Worm (Caenorhabditis elegans) whole organism, midembryonic: Measurements from ENCODE around the gene anoh-2.

Experiments used
- T22C8.4 ChIP-seq: fragments of 200-800 bp; sonication (Bioruptor generic); IDR thresholded peaks from 2 replicates; pipeline ENCODE4 v1.3.6; 2022; ENCODE audit warnings: missing genetic modification characterization, missing compliant biosample characterization
- cog-1 ChIP-seq: sonication (generic microtip); optimal IDR thresholded peaks from 2 replicates; lab custom pipeline; 2016; ENCODE audit warnings: missing genetic modification characterization, missing compliant biosample characterization
- flt-1 ChIP-seq: fragments of 200-800 bp; sonication (Bioruptor generic); IDR thresholded peaks from 2 replicates; pipeline ENCODE4 v1.3.6; 2022; ENCODE audit warnings: missing genetic modification characterization, missing compliant biosample characterization
- klf-2 ChIP-seq: fragments of 200-800 bp; sonication (Bioruptor generic); conservative IDR thresholded peaks from 2 replicates; pipeline ENCODE4 v1.3.6; 2022; ENCODE audit warnings: missing genetic modification reagents, missing genetic modification characterization, missing compliant biosample characterization
- med-1 ChIP-seq: sonication (generic microtip); optimal IDR thresholded peaks from 2 replicates; lab custom pipeline; 2017; ENCODE audit warnings: missing genetic modification characterization, mild to moderate bottlenecking, missing compliant biosample characterization, antibody characterized with exemption, missing genetic modification reagents; ENCODE audit not compliant: insufficient read depth
- ref-1 ChIP-seq: fragments of 200-800 bp; sonication (Bioruptor generic); conservative IDR thresholded peaks from 2 replicates; pipeline ENCODE4 v1.3.6; 2022; ENCODE audit warnings: missing genetic modification reagents, missing genetic modification characterization, missing compliant biosample characterization
- tab-1 ChIP-seq: fragments of 200-800 bp; sonication (Bioruptor generic); IDR thresholded peaks from 2 replicates; pipeline ENCODE4 v1.3.6; 2022; ENCODE audit warnings: missing genetic modification characterization, missing compliant biosample characterization
- ztf-23 ChIP-seq: fragments of 200-800 bp; sonication (Bioruptor generic); IDR thresholded peaks from 2 replicates; pipeline ENCODE4 v1.3.6; 2022; ENCODE audit warnings: missing genetic modification reagents, missing genetic modification characterization, missing compliant biosample characterization
- ztf-29 ChIP-seq: fragments of 200-800 bp; sonication (Bioruptor generic); IDR thresholded peaks from 2 replicates; pipeline ENCODE4 v1.3.6; 2022; ENCODE audit warnings: missing genetic modification reagents, missing genetic modification characterization, missing compliant biosample characterization

anoh-2 gene

ce11 chrIV:14658054-14658631 lies at the start of gene anoh-2:
anoh-2 (plus strand) TSS chrIV:14658308.
- TF ChIP-seq flt-1 (GFP tag; lab: Robert Waterston, UW): no peak
- TF ChIP-seq T22C8.4 (GFP tag; lab: Robert Waterston, UW): no peak
- no peak for TF ChIP-seq ztf-23
- TF ChIP-seq tab-1 (GFP tag; lab: Robert Waterston, UW): no peak
- TF ChIP-seq ztf-29: no peak
- TF ChIP-seq ref-1 (GFP tag; lab: Robert Waterston, UW): no peak
- no peak for TF ChIP-seq klf-2 (GFP tag; lab: Robert Waterston, UW)
- TF ChIP-seq med-1 (GFP tag; lab: Kevin White, UChicago): no peak
- TF ChIP-seq cog-1 (tag; lab: Kevin White, UChicago): no peak

ce11 chrIV:14608605-14609004 lies 49.5 kb upstream of the anoh-2 start:
- TF ChIP-seq ztf-23 (no peak), med-1 (GFP tag; lab: Kevin White, UChicago) (no peak), flt-1 (GFP tag; lab: Robert Waterston, UW) (no peak), klf-2 (GFP tag; lab: Robert Waterston, UW) (no peak), ref-1 (GFP tag; lab: Robert Waterston, UW) (no peak), tab-1 (GFP tag; lab: Robert Waterston, UW) (no peak), T22C8.4 (GFP tag; lab: Robert Waterston, UW) (no peak), ztf-29 (no peak), cog-1 (tag; lab: Kevin White, UChicago) (no peak)

- TF ChIP-seq klf-2 (GFP tag; lab: Robert Waterston, UW) (no peak), cog-1 (tag; lab: Kevin White, UChicago) (no peak), ztf-23 (no peak), T22C8.4 (GFP tag; lab: Robert Waterston, UW) (no peak), med-1 (GFP tag; lab: Kevin White, UChicago) (no peak), flt-1 (GFP tag; lab: Robert Waterston, UW) (no peak), ref-1 (GFP tag; lab: Robert Waterston, UW) (no peak)
Observed at ce11 chrIV:14609774-14610173, 48.3 kb upstream of the anoh-2 start.

ce11 chrIV:14610942-14611724 lies 47.0 kb upstream of the anoh-2 start:
- TF ChIP-seq ztf-23 (no peak), ztf-29 (no peak), cog-1 (tag; lab: Kevin White, UChicago) (no peak), med-1 (GFP tag; lab: Kevin White, UChicago) (no peak), klf-2 (GFP tag; lab: Robert Waterston, UW) (no peak), ref-1 (GFP tag; lab: Robert Waterston, UW) (no peak), tab-1 (GFP tag; lab: Robert Waterston, UW) (no peak), flt-1 (GFP tag; lab: Robert Waterston, UW) (no peak), T22C8.4 (GFP tag; lab: Robert Waterston, UW) (no peak)

- TF ChIP-seq med-1 (GFP tag; lab: Kevin White, UChicago) (no peak), T22C8.4 (GFP tag; lab: Robert Waterston, UW) (no peak), ref-1 (GFP tag; lab: Robert Waterston, UW) (no peak), tab-1 (GFP tag; lab: Robert Waterston, UW) (no peak), cog-1 (tag; lab: Kevin White, UChicago) (no peak)
Observed at ce11 chrIV:14611892-14612497, 46.1 kb upstream of the anoh-2 start.

ce11 chrIV:14612547-14613329 lies 45.4 kb upstream of the anoh-2 start:
- TF ChIP-seq ztf-29 (no peak), med-1 (GFP tag; lab: Kevin White, UChicago) (no peak), cog-1 (tag; lab: Kevin White, UChicago) (no peak), T22C8.4 (GFP tag; lab: Robert Waterston, UW) (no peak), flt-1 (GFP tag; lab: Robert Waterston, UW) (no peak), ztf-23 (no peak), tab-1 (GFP tag; lab: Robert Waterston, UW) (no peak), klf-2 (GFP tag; lab: Robert Waterston, UW) (no peak), ref-1 (GFP tag; lab: Robert Waterston, UW) (no peak)

ce11 chrIV:14613375-14613774 lies 44.7 kb upstream of the anoh-2 start:
- TF ChIP-seq T22C8.4 (GFP tag; lab: Robert Waterston, UW): no peak
- no peak for TF ChIP-seq klf-2 (GFP tag; lab: Robert Waterston, UW)
- TF ChIP-seq tab-1 (GFP tag; lab: Robert Waterston, UW): no peak
- no peak for TF ChIP-seq cog-1 (tag; lab: Kevin White, UChicago)
- TF ChIP-seq ztf-23: no peak
- TF ChIP-seq ref-1 (GFP tag; lab: Robert Waterston, UW): no peak
- no peak for TF ChIP-seq flt-1 (GFP tag; lab: Robert Waterston, UW)

ce11 chrIV:14614176-14614740 lies 43.9 kb upstream of the anoh-2 start:
- TF ChIP-seq ref-1 (GFP tag; lab: Robert Waterston, UW): no peak
- TF ChIP-seq ztf-23: no peak
- no peak for TF ChIP-seq flt-1 (GFP tag; lab: Robert Waterston, UW)
- no peak for TF ChIP-seq tab-1 (GFP tag; lab: Robert Waterston, UW)
- TF ChIP-seq klf-2 (GFP tag; lab: Robert Waterston, UW): no peak
- TF ChIP-seq T22C8.4 (GFP tag; lab: Robert Waterston, UW): no peak
- TF ChIP-seq ztf-29: no peak
- no peak for TF ChIP-seq cog-1 (tag; lab: Kevin White, UChicago)
- TF ChIP-seq med-1 (GFP tag; lab: Kevin White, UChicago): no peak
